Fruit fly (Drosophila melanogaster) Kc167 (cell line): Measurements from ENCODE around the gene CG4660.

Source experiments
- Myc ChIP-seq: fragments of >200 bp; optimal IDR thresholded peaks from 2 replicates; lab custom pipeline; 2017; ENCODE audit warnings: missing external identifiers
- Sin3A ChIP-seq: fragments of >200 bp; optimal IDR thresholded peaks from 2 replicates; lab custom pipeline; 2018; ENCODE audit warnings: missing external identifiers
- h ChIP-seq: fragments of >200 bp; optimal IDR thresholded peaks from 3 replicates; lab custom pipeline; 2018; ENCODE audit warnings: missing external identifiers
- psq ChIP-seq: fragments of >200 bp; optimal IDR thresholded peaks from 2 replicates; lab custom pipeline; 2017; ENCODE audit warnings: missing external identifiers
- ttk ChIP-seq: sonication (Bioruptor generic); optimal IDR thresholded peaks from 2 replicates; lab custom pipeline; 2017; ENCODE audit warnings: missing external identifiers

DNA sequence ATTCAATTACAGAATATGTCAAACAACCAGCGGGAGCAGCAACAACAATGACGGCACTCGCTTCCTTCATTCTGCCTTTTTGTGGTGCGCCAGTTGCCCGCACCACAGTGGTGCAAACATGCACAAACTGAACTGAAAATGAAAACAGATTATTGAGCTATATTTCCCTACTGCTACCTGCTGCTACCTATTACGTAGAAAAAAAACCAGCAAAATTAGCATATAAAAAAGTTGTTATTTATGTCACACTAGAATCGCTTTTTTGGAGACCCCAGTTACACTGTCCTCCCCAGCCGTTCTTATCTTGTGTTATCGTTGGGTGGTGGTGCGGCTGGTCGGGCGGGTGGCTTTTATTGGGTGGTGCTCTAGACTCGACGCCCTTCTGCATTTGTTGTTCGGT, 16.4 kb upstream of the CG4660 start:
- TF ChIP-seq ttk (lab: Kevin White, UChicago) (no peak), psq (no peak), Sin3A (lab: Kevin White, UChicago) (no peak), Myc (lab: Kevin White, UChicago) (no peak), h (lab: Kevin White, UChicago) (no peak)
